Worm (Caenorhabditis elegans): ENCODE measurements around the gene F07A11.1.

- TF ChIP-seq elt-2 (tag; optimal IDR thresholded peaks at IDR 0.05) = no peak
- no peak for TF ChIP-seq nfya-1 (tag; optimal IDR thresholded peaks at IDR 0.05; ENCODE audit: insufficient read depth)
- TF ChIP-seq ceh-16 (tag; optimal IDR thresholded peaks at IDR 0.05) = no peak
Observed at ce11 chrII:11622605-11623004, 30.7 kb upstream of the F07A11.1 start.

Measured in whole organism, L3 larva.